Fruit fly (Drosophila melanogaster): ENCODE results near the gene CG31251.

Gene CG31251

DNA sequence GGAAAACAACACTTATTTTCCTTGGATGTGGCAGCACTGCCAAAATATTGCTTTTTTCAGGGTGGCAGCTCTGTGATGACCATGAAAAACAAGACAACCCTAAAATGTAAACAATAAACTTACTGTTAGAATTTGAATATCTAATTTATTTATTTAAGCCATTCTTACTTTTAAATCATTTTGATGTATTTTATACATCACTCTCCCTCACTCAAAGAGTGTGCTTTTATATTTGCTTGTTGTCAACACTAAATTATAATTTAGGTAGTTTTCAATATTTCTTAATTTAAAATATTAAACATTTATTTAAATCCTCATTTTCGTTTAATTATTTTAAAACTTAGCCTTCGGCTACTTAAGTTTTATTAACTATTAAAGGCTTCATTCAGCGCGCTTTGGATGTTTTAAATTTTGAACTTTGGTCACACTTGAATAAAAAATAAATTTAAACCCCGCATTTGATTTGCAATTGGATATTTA is 13.8 kb downstream of the CG31251 start, which contains the start of the genes CG7523 and Mps1:
Gene CG7523 (minus strand): TSS at position 39 of the 480 bp plus-strand sequence.
Gene Mps1 (plus strand): TSS at position 415 of the 480 bp plus-strand sequence.
- TF ChIP-seq CG11617 (GFP tag; optimal IDR thresholded peaks at IDR 0.05) (peak; percentile 37), Mnt (GFP tag; optimal IDR thresholded peaks at IDR 0.05) (peak; percentile 35), CG14711 (tag; optimal IDR thresholded peaks at IDR 0.05) (peak; percentile 100), Hr96 (GFP tag; optimal IDR thresholded peaks at IDR 0.05) (no peak), CG7101 (tag; optimal IDR thresholded peaks at IDR 0.05) (no peak), ovo (GFP tag; optimal IDR thresholded peaks at IDR 0.05) (peak; percentile 1), Crg-1 (GFP tag; optimal IDR thresholded peaks at IDR 0.05) (peak; percentile 47), kay (GFP tag; ENCODE audit: borderline replicate concordance) (peak; percentile 93)

DNA sequence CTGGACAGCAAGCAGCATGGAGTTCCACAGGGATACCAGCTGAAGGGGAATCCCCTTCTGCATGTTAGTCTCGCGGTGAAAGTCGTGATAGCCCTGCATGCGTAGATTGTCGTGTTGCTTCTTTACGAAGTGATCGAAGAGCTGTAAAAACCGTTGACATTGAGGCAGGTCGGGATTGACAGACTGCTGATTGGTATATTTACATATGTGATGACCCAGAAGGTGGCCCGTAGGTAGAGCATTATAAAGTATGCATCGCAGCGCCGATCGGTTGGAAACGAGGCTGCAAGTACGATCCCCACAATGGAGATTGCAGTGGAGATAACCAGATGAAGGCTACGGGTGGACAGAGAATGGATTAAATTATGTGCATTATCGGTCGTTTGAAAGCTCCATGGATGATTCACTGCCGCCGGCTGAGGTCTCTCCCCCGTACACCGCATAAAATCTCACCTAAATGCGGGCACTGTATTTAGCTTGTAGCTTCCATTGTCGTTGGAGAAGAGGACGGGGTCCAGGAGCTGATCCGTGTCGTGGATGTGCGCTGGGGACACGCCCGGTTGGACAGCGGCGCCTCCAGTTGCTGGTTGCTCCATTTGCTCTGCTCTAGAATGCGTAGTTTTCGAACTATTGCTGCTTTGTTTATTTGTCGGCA is 14.4 kb downstream of the CG31251 start:
- TF ChIP-seq CG11617 (GFP tag; optimal IDR thresholded peaks at IDR 0.05) (no peak), tj (GFP tag; optimal IDR thresholded peaks at IDR 0.05) (peak; percentile 67), kay (GFP tag; ENCODE audit: borderline replicate concordance) (peak; percentile 99), Mnt (GFP tag; optimal IDR thresholded peaks at IDR 0.05) (no peak), ovo (GFP tag; optimal IDR thresholded peaks at IDR 0.05) (no peak), bab1 (GFP tag; optimal IDR thresholded peaks at IDR 0.05) (no peak), CG5204 (GFP tag; optimal IDR thresholded peaks at IDR 0.05) (no peak), CG14711 (tag; optimal IDR thresholded peaks at IDR 0.05) (no peak), pad (GFP tag; optimal IDR thresholded peaks at IDR 0.05) (no peak), cic (GFP tag; optimal IDR thresholded peaks at IDR 0.05) (peak; percentile 37), CG7045 (GFP tag; optimal IDR thresholded peaks at IDR 0.05) (no peak)

- no peak for TF ChIP-seq ovo (GFP tag; optimal IDR thresholded peaks at IDR 0.05)
- peak; percentile 14 for TF ChIP-seq bab1 (GFP tag; optimal IDR thresholded peaks at IDR 0.05)
- TF ChIP-seq tj (GFP tag; optimal IDR thresholded peaks at IDR 0.05) = peak; percentile 87
Measured at dm6 chr3R:17667987-17668386, 16.7 kb downstream of the CG31251 start.

DNA sequence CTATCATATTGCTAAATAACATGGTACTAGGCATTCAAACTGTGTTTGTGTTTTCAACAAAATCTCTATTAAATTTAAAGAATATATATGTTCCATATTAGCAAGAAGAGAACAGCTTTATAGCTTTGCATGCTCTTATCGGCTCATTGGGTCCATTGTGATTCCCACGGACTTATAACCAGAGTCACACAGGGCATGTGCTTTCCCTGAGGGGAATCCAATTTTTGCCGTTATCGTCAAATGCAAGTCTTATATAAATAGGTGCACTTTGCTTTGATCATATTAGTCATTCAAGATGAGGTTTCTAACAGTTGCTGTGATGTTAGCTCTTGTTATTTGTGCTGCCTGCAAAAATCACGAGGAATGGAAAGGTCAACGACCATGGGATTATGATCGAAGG is 17.4 kb downstream of the CG31251 start, which contains the start of gene CG45045:
Gene CG45045 (plus strand): TSS at position 294 of the 400 bp plus-strand sequence.
- TF ChIP-seq CG1620 (GFP tag; optimal IDR thresholded peaks at IDR 0.05) (no peak), cic (GFP tag; optimal IDR thresholded peaks at IDR 0.05) (no peak), CG33017 (tag; optimal IDR thresholded peaks at IDR 0.05) (no peak), toe (GFP tag; optimal IDR thresholded peaks at IDR 0.05) (no peak), Clk (GFP tag; optimal IDR thresholded peaks at IDR 0.05) (no peak), pad (GFP tag; optimal IDR thresholded peaks at IDR 0.05) (no peak)

DNA sequence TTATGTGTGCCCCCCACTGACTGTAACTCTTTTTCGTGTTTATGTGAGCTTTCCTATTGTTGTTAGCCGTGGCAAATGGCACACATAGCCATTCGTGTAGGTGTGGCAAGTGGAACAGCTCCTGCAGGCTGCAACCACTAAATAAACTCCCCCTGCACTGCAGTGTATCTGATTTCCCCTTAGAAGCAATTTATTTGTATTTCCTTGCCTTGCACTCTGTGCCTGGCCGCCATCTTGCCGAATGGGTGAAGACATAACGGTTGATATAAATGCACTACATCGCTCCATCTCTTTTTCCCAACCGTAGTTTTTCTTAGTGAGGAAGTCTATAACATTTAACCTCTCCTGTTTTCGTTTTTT is 17.9 kb downstream of the CG31251 start:
- TF ChIP-seq cic (GFP tag; optimal IDR thresholded peaks at IDR 0.05) = no peak
- no peak for TF ChIP-seq CG7101 (tag; optimal IDR thresholded peaks at IDR 0.05)
- no peak for TF ChIP-seq Clk (GFP tag; optimal IDR thresholded peaks at IDR 0.05)
- TF ChIP-seq CG12768 (GFP tag; optimal IDR thresholded peaks at IDR 0.05) = no peak
- no peak for TF ChIP-seq pad (GFP tag; optimal IDR thresholded peaks at IDR 0.05)
- TF ChIP-seq toe (GFP tag; optimal IDR thresholded peaks at IDR 0.05) = no peak
- TF ChIP-seq CG7045 (GFP tag; optimal IDR thresholded peaks at IDR 0.05) = no peak

DNA sequence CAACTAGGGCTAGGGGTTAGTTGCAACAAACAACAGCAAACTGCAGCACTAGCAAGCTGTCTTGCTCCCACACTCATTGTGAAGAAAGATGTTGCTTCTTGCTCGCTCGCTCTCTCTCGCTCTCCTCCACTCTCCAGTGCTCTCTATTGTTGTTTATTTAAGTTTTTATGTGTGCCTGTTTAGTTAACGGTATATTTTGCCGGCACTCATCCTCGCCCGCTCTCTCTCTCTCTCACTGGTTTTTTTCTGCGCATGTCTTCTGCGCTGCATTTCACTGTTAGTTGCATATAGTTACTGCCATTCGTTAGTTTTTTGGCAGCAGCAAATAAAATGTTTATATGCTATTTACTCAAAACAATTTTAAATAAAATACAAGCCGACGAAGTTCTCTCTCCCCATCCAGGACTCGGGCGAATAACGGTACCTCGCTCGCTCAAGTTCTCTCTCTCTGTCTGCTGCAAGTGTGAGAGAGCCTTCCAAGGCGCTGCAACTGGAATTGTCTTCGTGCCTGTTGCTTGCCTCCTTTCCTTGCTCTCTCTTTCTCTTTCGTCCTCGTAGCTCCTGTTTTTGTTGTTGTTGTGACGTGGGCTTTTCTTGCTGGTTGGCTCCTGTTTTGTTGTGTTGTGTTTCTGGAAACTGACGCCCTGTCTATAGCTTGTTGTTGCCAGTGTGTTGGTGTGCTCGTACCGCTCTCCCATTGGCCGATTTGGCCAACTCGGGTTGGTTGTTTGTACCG is 18.5 kb downstream of the CG31251 start:
- no peak for TF ChIP-seq Crg-1 (GFP tag; optimal IDR thresholded peaks at IDR 0.05)
- no peak for TF ChIP-seq CG7101 (tag; optimal IDR thresholded peaks at IDR 0.05)
- no peak for TF ChIP-seq CG5204 (GFP tag; optimal IDR thresholded peaks at IDR 0.05)
- TF ChIP-seq CG1620 (GFP tag; optimal IDR thresholded peaks at IDR 0.05) = no peak
- TF ChIP-seq tj (GFP tag; optimal IDR thresholded peaks at IDR 0.05) = no peak
- no peak for TF ChIP-seq CG14711 (tag; optimal IDR thresholded peaks at IDR 0.05)
- TF ChIP-seq pad (GFP tag; optimal IDR thresholded peaks at IDR 0.05) = no peak
- no peak for TF ChIP-seq toe (GFP tag; optimal IDR thresholded peaks at IDR 0.05)
- no peak for TF ChIP-seq Hr96 (GFP tag; optimal IDR thresholded peaks at IDR 0.05)
- no peak for TF ChIP-seq Clk (GFP tag; optimal IDR thresholded peaks at IDR 0.05)
- TF ChIP-seq CG7045 (GFP tag; optimal IDR thresholded peaks at IDR 0.05) = no peak
- no peak for TF ChIP-seq kay (GFP tag; ENCODE audit: borderline replicate concordance)
- no peak for TF ChIP-seq CG12768 (GFP tag; optimal IDR thresholded peaks at IDR 0.05)
- TF ChIP-seq cnc (optimal IDR thresholded peaks at IDR 0.05) = no peak
- TF ChIP-seq cic (GFP tag; optimal IDR thresholded peaks at IDR 0.05) = no peak
- TF ChIP-seq bab1 (GFP tag; optimal IDR thresholded peaks at IDR 0.05) = no peak

DNA sequence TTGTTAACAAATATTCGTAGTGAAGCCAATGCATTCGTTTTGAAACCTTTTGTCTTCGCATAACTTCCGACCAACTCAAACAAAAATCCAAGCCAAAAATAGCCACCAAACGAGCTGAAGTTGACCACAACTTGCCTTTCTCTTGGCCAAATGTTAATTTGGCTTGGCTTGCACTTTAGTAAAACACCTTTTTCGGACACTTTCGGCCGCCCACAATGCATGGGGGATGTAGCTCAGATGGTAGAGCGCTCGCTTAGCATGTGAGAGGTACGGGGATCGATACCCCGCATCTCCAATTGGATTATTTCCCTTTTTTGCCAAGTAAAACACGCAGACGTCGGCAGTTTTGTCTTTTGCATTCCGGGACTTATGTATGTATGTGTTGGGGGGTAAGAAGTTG is 27.8 kb downstream of the CG31251 start:
- TF ChIP-seq cic (GFP tag; optimal IDR thresholded peaks at IDR 0.05) (no peak), CG5204 (GFP tag; optimal IDR thresholded peaks at IDR 0.05) (no peak), CG7045 (GFP tag; optimal IDR thresholded peaks at IDR 0.05) (no peak), tj (GFP tag; optimal IDR thresholded peaks at IDR 0.05) (peak; percentile 70), bab1 (GFP tag; optimal IDR thresholded peaks at IDR 0.05) (peak; percentile 17), CG12768 (GFP tag; optimal IDR thresholded peaks at IDR 0.05) (no peak)
